Fruit fly (Drosophila melanogaster) whole organism, wandering third instar larva: ENCODE results near the gene Trax.

Experiments
- Abd-B ChIP-seq: fragments of >200 bp; optimal IDR thresholded peaks from 2 replicates; lab custom pipeline; 2017; ENCODE audit warnings: missing biosample characterization, missing genetic modification characterization
- CG32264 ChIP-seq: fragments of 200-800 bp; sonication (Bioruptor generic); optimal IDR thresholded peaks from 2 replicates; lab custom pipeline; 2016; ENCODE audit warnings: missing biosample characterization, missing genetic modification characterization
- CG9705 ChIP-seq: fragments of 200-800 bp; sonication (Bioruptor generic); optimal IDR thresholded peaks from 2 replicates; lab custom pipeline; 2018; ENCODE audit warnings: missing biosample characterization, mild to moderate bottlenecking, missing genetic modification characterization
- CrebA ChIP-seq: fragments of 200-800 bp; sonication (Bioruptor generic); optimal IDR thresholded peaks from 2 replicates; lab custom pipeline; 2016; ENCODE audit warnings: missing biosample characterization, mild to moderate bottlenecking, missing genetic modification characterization, borderline replicate concordance
- Dfd ChIP-seq: fragments of >200 bp; optimal IDR thresholded peaks from 2 replicates; lab custom pipeline; 2017; ENCODE audit warnings: missing biosample characterization, missing genetic modification characterization
- Dif ChIP-seq: fragments of 200-275, 200-300 bp; sonication (Bioruptor generic); optimal IDR thresholded peaks from 2 replicates; lab custom pipeline; 2018; ENCODE audit warnings: missing biosample characterization, missing genetic modification characterization; ENCODE audit not compliant: partially characterized antibody
- GATAd ChIP-seq: sonication (Bioruptor generic); optimal IDR thresholded peaks from 2 replicates; lab custom pipeline; 2016; ENCODE audit warnings: missing biosample characterization, missing genetic modification characterization
- HLH106 ChIP-seq: fragments of 200-800 bp; optimal IDR thresholded peaks from 3 replicates; lab custom pipeline; 2019; ENCODE audit warnings: missing biosample characterization, mild to moderate bottlenecking, missing genetic modification characterization, moderate library complexity
- Hr78 ChIP-seq: fragments of >200 bp; optimal IDR thresholded peaks from 2 replicates; lab custom pipeline; 2017; ENCODE audit warnings: missing biosample characterization, missing genetic modification characterization
- Hr83 ChIP-seq: fragments of 200-300 bp; sonication (Bioruptor generic); optimal IDR thresholded peaks from 2 replicates; lab custom pipeline; 2016; ENCODE audit warnings: missing biosample characterization, mild to moderate bottlenecking, missing genetic modification characterization, moderate library complexity; ENCODE audit not compliant: poor library complexity, severe bottlenecking
- OdsH ChIP-seq: fragments of 200-800 bp; sonication (Bioruptor generic); optimal IDR thresholded peaks from 2 replicates; lab custom pipeline; 2016; ENCODE audit warnings: missing biosample characterization, mild to moderate bottlenecking, missing genetic modification characterization
- Rel ChIP-seq, 2 experiments: fragments of 200-800 bp; sonication (Bioruptor generic) in 1 of 2; optimal IDR thresholded peaks; 2 replicates in 1 of 2; 3 replicates in 1 of 2; lab custom pipeline; 2016 to 2019; ENCODE audit warnings: mild to moderate bottlenecking in 2 of 2, missing biosample characterization in 2 of 2, missing genetic modification characterization in 2 of 2, moderate library complexity in 1 of 2
- Sp1 ChIP-seq: fragments of 200-800 bp; sonication (Bioruptor generic); optimal IDR thresholded peaks from 3 replicates; lab custom pipeline; 2019; ENCODE audit warnings: missing biosample characterization, mild to moderate bottlenecking, missing genetic modification characterization, moderate library complexity
- Vsx2 ChIP-seq: fragments of 200-300, 225-300 bp; sonication (Bioruptor generic); optimal IDR thresholded peaks from 2 replicates; lab custom pipeline; 2018; ENCODE audit warnings: missing biosample characterization, missing genetic modification characterization; ENCODE audit not compliant: partially characterized antibody
- br ChIP-seq: fragments of 200-800 bp; sonication (Bioruptor generic); optimal IDR thresholded peaks from 2 replicates; lab custom pipeline; 2016; ENCODE audit warnings: missing biosample characterization, missing genetic modification characterization
- brk ChIP-seq: fragments of 200-800 bp; sonication (Bioruptor generic); optimal IDR thresholded peaks from 2 replicates; lab custom pipeline; 2016; ENCODE audit warnings: missing biosample characterization, mild to moderate bottlenecking, missing genetic modification characterization
- dl ChIP-seq, 2 experiments: fragments of 175-275, 200-275 bp in 1 of 2; fragments of 200-275 bp in 1 of 2; sonication (Bioruptor generic); optimal IDR thresholded peaks; lab custom pipeline; 2018; ENCODE audit warnings: mild to moderate bottlenecking in 2 of 2, missing biosample characterization in 2 of 2, missing genetic modification characterization in 2 of 2, moderate library complexity in 2 of 2; ENCODE audit not compliant: partially characterized antibody in 2 of 2, insufficient read depth in 1 of 2
- dmrt93B ChIP-seq: fragments of 200-800 bp; sonication (Bioruptor generic); optimal IDR thresholded peaks from 2 replicates; lab custom pipeline; 2018; ENCODE audit warnings: missing biosample characterization, mild to moderate bottlenecking, missing genetic modification characterization
- ey ChIP-seq: fragments of 200-800 bp; sonication (Bioruptor generic); optimal IDR thresholded peaks from 2 replicates; lab custom pipeline; 2016; ENCODE audit warnings: missing biosample characterization, missing genetic modification characterization
- foxo ChIP-seq, 2 experiments: fragments of 200-800 bp; sonication (Bioruptor generic); optimal IDR thresholded peaks; 2 replicates in 1 of 2; 3 replicates in 1 of 2; lab custom pipeline; 2016 to 2017; ENCODE audit warnings: missing biosample characterization in 2 of 2, missing genetic modification characterization in 2 of 2
- fru ChIP-seq: fragments of 200-800 bp; sonication (Bioruptor generic); optimal IDR thresholded peaks from 3 replicates; lab custom pipeline; 2016; ENCODE audit warnings: missing biosample characterization, mild to moderate bottlenecking, missing genetic modification characterization
- h ChIP-seq: fragments of 200-800 bp; sonication (Bioruptor generic); optimal IDR thresholded peaks from 3 replicates; lab custom pipeline; 2016; ENCODE audit warnings: missing biosample characterization, mild to moderate bottlenecking, missing genetic modification characterization
- jim ChIP-seq: fragments of 175-275, 200-325 bp; sonication (Bioruptor generic); optimal IDR thresholded peaks from 2 replicates; lab custom pipeline; 2016; ENCODE audit warnings: missing biosample characterization, mild to moderate bottlenecking, missing genetic modification characterization
- lola ChIP-seq: fragments of >200 bp; optimal IDR thresholded peaks from 2 replicates; lab custom pipeline; 2017; ENCODE audit warnings: missing biosample characterization, missing genetic modification characterization
- psq ChIP-seq: fragments of 200-800 bp; sonication (Bioruptor generic); optimal IDR thresholded peaks from 3 replicates; lab custom pipeline; 2017; ENCODE audit warnings: missing biosample characterization, mild to moderate bottlenecking, missing genetic modification characterization, moderate library complexity
- rgr ChIP-seq: fragments of 200-800 bp; sonication (Bioruptor generic); optimal IDR thresholded peaks from 3 replicates; lab custom pipeline; 2016; ENCODE audit warnings: missing biosample characterization, mild to moderate bottlenecking, missing genetic modification characterization
- sage ChIP-seq: fragments of 200-800 bp; sonication (Bioruptor generic); optimal IDR thresholded peaks from 2 replicates; lab custom pipeline; 2016; ENCODE audit warnings: missing biosample characterization, mild to moderate bottlenecking, missing genetic modification characterization
- sv ChIP-seq: fragments of 200-800 bp; sonication (Bioruptor generic); optimal IDR thresholded peaks from 3 replicates; lab custom pipeline; 2016; ENCODE audit warnings: missing biosample characterization, missing genetic modification characterization
- tai ChIP-seq: sonication (Bioruptor generic); optimal IDR thresholded peaks from 2 replicates; lab custom pipeline; 2016; ENCODE audit warnings: missing biosample characterization, missing genetic modification characterization
- usp ChIP-seq: fragments of >200 bp; optimal IDR thresholded peaks from 2 replicates; lab custom pipeline; 2017; ENCODE audit warnings: missing biosample characterization, missing genetic modification characterization
- woc ChIP-seq: sonication (Bioruptor generic); optimal IDR thresholded peaks from 2 replicates; lab custom pipeline; 2016; ENCODE audit warnings: missing biosample characterization, mild to moderate bottlenecking, missing genetic modification characterization

The Trax gene

dm6 chr3R:15356152-15356551, 5.3 kb upstream of the Trax start:
- TF ChIP-seq psq (GFP tag; lab: Kevin White, UChicago) (no peak), brk (GFP tag; lab: Kevin White, UChicago) (no peak), dl (GFP tag; optimal IDR thresholded peaks at IDR 0.05; lab: Kevin White, UChicago; ENCODE audit: insufficient read depth in 1 of 2, partially characterized antibody in 2 of 2) (no peak), tai (GFP tag; lab: Kevin White, UChicago) (no peak), Abd-B (GFP tag; lab: Kevin White, UChicago) (no peak), CG32264 (GFP tag; lab: Kevin White, UChicago) (no peak), jim (GFP tag; lab: Kevin White, UChicago) (no peak), sage (GFP tag; lab: Kevin White, UChicago) (no peak), h (GFP tag; lab: Kevin White, UChicago) (no peak), Dfd (GFP tag; lab: Kevin White, UChicago) (no peak), Vsx2 (GFP tag; lab: Kevin White, UChicago) (no peak), rgr (GFP tag; lab: Kevin White, UChicago) (no peak), HLH106 (tag; lab: Kevin White, UChicago) (no peak), Hr78 (GFP tag; lab: Kevin White, UChicago) (no peak), Hr83 (GFP tag; lab: Kevin White, UChicago) (no peak), OdsH (GFP tag; lab: Kevin White, UChicago) (no peak), Sp1 (GFP tag; lab: Kevin White, UChicago) (no peak)

- peak; percentile 75 for TF ChIP-seq OdsH (GFP tag; lab: Kevin White, UChicago)
- TF ChIP-seq CG9705 (GFP tag; lab: Kevin White, UChicago): peak; percentile 82
- no peak for TF ChIP-seq CrebA (GFP tag; lab: Kevin White, UChicago)
- TF ChIP-seq Sp1 (GFP tag; lab: Kevin White, UChicago): peak; percentile 84
- peak; percentile 93 for TF ChIP-seq HLH106 (tag; lab: Kevin White, UChicago)
- no peak for TF ChIP-seq Rel (GFP tag; optimal IDR thresholded peaks at IDR 0.05; lab: Kevin White, UChicago)
- peak; percentile 84 for TF ChIP-seq Rel (tag; optimal IDR thresholded peaks at IDR 0.05; lab: Kevin White, UChicago)
- TF ChIP-seq psq (GFP tag; lab: Kevin White, UChicago): peak; percentile 73
- no peak for TF ChIP-seq dl (GFP tag; optimal IDR thresholded peaks at IDR 0.05; lab: Kevin White, UChicago; ENCODE audit: insufficient read depth in 1 of 2, partially characterized antibody in 2 of 2)
- TF ChIP-seq Vsx2 (GFP tag; lab: Kevin White, UChicago): no peak
- peak; percentile 57 for TF ChIP-seq br (GFP tag; lab: Kevin White, UChicago)
- TF ChIP-seq sv (GFP tag; lab: Kevin White, UChicago): peak; percentile 26
- TF ChIP-seq h (GFP tag; lab: Kevin White, UChicago): peak; percentile 76
- peak; percentile 89 for TF ChIP-seq fru (GFP tag; lab: Kevin White, UChicago)
- TF ChIP-seq rgr (GFP tag; lab: Kevin White, UChicago): peak; percentile 80
- peak; percentile 56 for TF ChIP-seq ey (GFP tag; lab: Kevin White, UChicago)
- TF ChIP-seq foxo (GFP tag; optimal IDR thresholded peaks at IDR 0.05; lab: Kevin White, UChicago): peak in 1 of 2 experiments; percentile 83
- no peak for TF ChIP-seq lola (GFP tag; lab: Kevin White, UChicago)
- TF ChIP-seq, all 38 proteins: peak for 13
Observed at dm6 chr3R:15356645-15357431, 4.7 kb upstream of the Trax start, which contains the start of the genes Atg4b and Hibch. Atg4b (minus strand) TSS chr3R:15356924. Hibch (plus strand) TSS chr3R:15357229.

- TF ChIP-seq ey (GFP tag; lab: Kevin White, UChicago) (no peak), lola (GFP tag; lab: Kevin White, UChicago) (peak; percentile 22), Hr83 (GFP tag; lab: Kevin White, UChicago) (peak; percentile 23), woc (no peak), rgr (GFP tag; lab: Kevin White, UChicago) (peak; percentile 36)
Observed at dm6 chr3R:15363608-15364007, 2.1 kb downstream of the Trax start, which contains the start of gene CG6171. CG6171 (minus strand) TSS chr3R:15363857.

- TF ChIP-seq rgr (GFP tag; lab: Kevin White, UChicago): peak; percentile 28
- TF ChIP-seq HLH106 (tag; lab: Kevin White, UChicago): peak; percentile 48
- TF ChIP-seq Dif (GFP tag; lab: Kevin White, UChicago): no peak
- peak; percentile 31 for TF ChIP-seq ey (GFP tag; lab: Kevin White, UChicago)
- TF ChIP-seq OdsH (GFP tag; lab: Kevin White, UChicago): peak; percentile 8
- TF ChIP-seq GATAd (GFP tag; lab: Kevin White, UChicago): no peak
- peak in 1 of 2 experiments; percentile 63 for TF ChIP-seq foxo (GFP tag; optimal IDR thresholded peaks at IDR 0.05; lab: Kevin White, UChicago)
- TF ChIP-seq woc: no peak
- TF ChIP-seq psq (GFP tag; lab: Kevin White, UChicago): no peak
- no peak for TF ChIP-seq usp
- no peak for TF ChIP-seq dmrt93B (GFP tag; lab: Kevin White, UChicago)
- TF ChIP-seq sv (GFP tag; lab: Kevin White, UChicago): no peak
- TF ChIP-seq lola (GFP tag; lab: Kevin White, UChicago): no peak
- TF ChIP-seq Sp1 (GFP tag; lab: Kevin White, UChicago): peak; percentile 44
Observed at dm6 chr3R:15366839-15367238, 5.3 kb downstream of the Trax start.
